Worm (Caenorhabditis elegans): ENCODE results near the gene sdz-32.

ce11 chrII:3471603-3472002 is 2.2 kb upstream of the sdz-32 start, which contains the start of gene Y49F6B.13:
- TF ChIP-seq dao-5 (tag; optimal IDR thresholded peaks at IDR 0.05), result no peak
- no peak for TF ChIP-seq W03F9.2 (tag; optimal IDR thresholded peaks at IDR 0.05)
- no peak for TF ChIP-seq him-1 (tag; optimal IDR thresholded peaks at IDR 0.05)

All from whole organism, L4/young adult.